Worm (Caenorhabditis elegans): ENCODE results near the gene fbxa-32.

The fbxa-32 gene

ce11 chrIII:1228593-1228992 is 40.5 kb downstream of the fbxa-32 start:
- TF ChIP-seq unc-55 (GFP tag; optimal IDR thresholded peaks at IDR 0.05) (no peak), sma-9 (GFP tag; optimal IDR thresholded peaks at IDR 0.05) (no peak), sma-9 (tag; optimal IDR thresholded peaks at IDR 0.05) (no peak), skn-1 (tag; optimal IDR thresholded peaks at IDR 0.05) (no peak), mab-5 (tag; optimal IDR thresholded peaks at IDR 0.05) (no peak), nhr-11 (tag; optimal IDR thresholded peaks at IDR 0.05) (no peak), dmd-4 (tag; optimal IDR thresholded peaks at IDR 0.05) (no peak), nhr-77 (tag; optimal IDR thresholded peaks at IDR 0.05) (no peak), nhr-6 (tag; optimal IDR thresholded peaks at IDR 0.05) (no peak), lin-39 (tag; optimal IDR thresholded peaks at IDR 0.05) (no peak), unc-39 (tag; optimal IDR thresholded peaks at IDR 0.05) (no peak), ztf-4 (tag; optimal IDR thresholded peaks at IDR 0.05) (no peak), fos-1 (tag; optimal IDR thresholded peaks at IDR 0.05) (no peak), ceh-82 (tag; optimal IDR thresholded peaks at IDR 0.05) (no peak), sem-4 (tag; optimal IDR thresholded peaks at IDR 0.05) (no peak), mbf-1 (tag; optimal IDR thresholded peaks at IDR 0.05) (no peak), F13H6.1 (tag; optimal IDR thresholded peaks at IDR 0.05) (no peak)

- TF ChIP-seq sma-9 (GFP tag; optimal IDR thresholded peaks at IDR 0.05), result peak; percentile 24
- TF ChIP-seq sma-9 (tag; optimal IDR thresholded peaks at IDR 0.05), result no peak
- no peak for TF ChIP-seq lin-11 (tag; optimal IDR thresholded peaks at IDR 0.05)
- no peak for TF ChIP-seq blmp-1 (tag; optimal IDR thresholded peaks at IDR 0.05; ENCODE audit: insufficient read depth)
- TF ChIP-seq nhr-129 (tag; optimal IDR thresholded peaks at IDR 0.05), result peak; percentile 14
- peak; percentile 34 for TF ChIP-seq fos-1 (tag; optimal IDR thresholded peaks at IDR 0.05)
- TF ChIP-seq F13H6.1 (tag; optimal IDR thresholded peaks at IDR 0.05), result peak; percentile 54
Measured at ce11 chrIII:1226256-1226655, 42.8 kb downstream of the fbxa-32 start.

ce11 chrIII:1225595-1225994 is 43.5 kb downstream of the fbxa-32 start:
- peak in 1 of 2 experiments; percentile 4 for TF ChIP-seq lsy-2 (tag; optimal IDR thresholded peaks at IDR 0.05)
- TF ChIP-seq mdl-1 (tag; optimal IDR thresholded peaks at IDR 0.05), result no peak

- TF ChIP-seq fos-1 (tag; optimal IDR thresholded peaks at IDR 0.05), result no peak
- no peak for TF ChIP-seq blmp-1 (tag; optimal IDR thresholded peaks at IDR 0.05; ENCODE audit: insufficient read depth)
- TF ChIP-seq nhr-25 (tag; optimal IDR thresholded peaks at IDR 0.05), result no peak
- no peak for TF ChIP-seq ama-1 (optimal IDR thresholded peaks at IDR 0.05)
- no peak for TF ChIP-seq gmeb-1 (tag; optimal IDR thresholded peaks at IDR 0.05)
- no peak for TF ChIP-seq elt-1 (tag; optimal IDR thresholded peaks at IDR 0.05)
- no peak for TF ChIP-seq unc-39 (tag; optimal IDR thresholded peaks at IDR 0.05)
- TF ChIP-seq ztf-4 (tag; optimal IDR thresholded peaks at IDR 0.05), result no peak
- no peak for TF ChIP-seq sma-9 (GFP tag; optimal IDR thresholded peaks at IDR 0.05)
- TF ChIP-seq sma-9 (tag; optimal IDR thresholded peaks at IDR 0.05), result no peak
- no peak for TF ChIP-seq mab-5 (tag; optimal IDR thresholded peaks at IDR 0.05)
- TF ChIP-seq lin-39 (tag; optimal IDR thresholded peaks at IDR 0.05), result no peak
- no peak for TF ChIP-seq alr-1 (tag; optimal IDR thresholded peaks at IDR 0.05)
- no peak for TF ChIP-seq crh-2 (tag; optimal IDR thresholded peaks at IDR 0.05)
- no peak for TF ChIP-seq lin-11 (tag; optimal IDR thresholded peaks at IDR 0.05)
- TF ChIP-seq nhr-21 (tag; optimal IDR thresholded peaks at IDR 0.05), result no peak
Measured at ce11 chrIII:1225116-1225515, 43.9 kb downstream of the fbxa-32 start.

- no peak for TF ChIP-seq R02D3.7 (tag; optimal IDR thresholded peaks at IDR 0.05)
- TF ChIP-seq nhr-237 (tag; optimal IDR thresholded peaks at IDR 0.05), result no peak
- no peak for TF ChIP-seq Y55F3AM.14 (GFP tag; optimal IDR thresholded peaks at IDR 0.05)
- no peak for TF ChIP-seq nhr-6 (tag; optimal IDR thresholded peaks at IDR 0.05)
- TF ChIP-seq sma-9 (GFP tag; optimal IDR thresholded peaks at IDR 0.05), result peak; percentile 62
- no peak for TF ChIP-seq sma-9 (tag; optimal IDR thresholded peaks at IDR 0.05)
- peak; percentile 85 for TF ChIP-seq crh-2 (tag; optimal IDR thresholded peaks at IDR 0.05)
- TF ChIP-seq fos-1 (tag; optimal IDR thresholded peaks at IDR 0.05), result peak; percentile 68
- peak; percentile 36 for TF ChIP-seq lin-13 (GFP tag; optimal IDR thresholded peaks at IDR 0.05)
- no peak for TF ChIP-seq ceh-82 (tag; optimal IDR thresholded peaks at IDR 0.05)
- TF ChIP-seq C34F6.9 (tag; optimal IDR thresholded peaks at IDR 0.05), result no peak
- TF ChIP-seq unc-55 (GFP tag; optimal IDR thresholded peaks at IDR 0.05), result no peak
- TF ChIP-seq sem-4 (tag; optimal IDR thresholded peaks at IDR 0.05), result no peak
- TF ChIP-seq nhr-21 (tag; optimal IDR thresholded peaks at IDR 0.05), result no peak
- no peak for TF ChIP-seq nhr-12 (tag; optimal IDR thresholded peaks at IDR 0.05)
- no peak for TF ChIP-seq lin-11 (tag; optimal IDR thresholded peaks at IDR 0.05)
- TF ChIP-seq egl-27 (tag; optimal IDR thresholded peaks at IDR 0.05), result no peak
- no peak for TF ChIP-seq alr-1 (tag; optimal IDR thresholded peaks at IDR 0.05)
- TF ChIP-seq nhr-129 (tag; optimal IDR thresholded peaks at IDR 0.05), result peak; percentile 25
- no peak for TF ChIP-seq ztf-1 (GFP tag; conservative IDR thresholded peaks at IDR 0.05)
- no peak for TF ChIP-seq nhr-11 (tag; optimal IDR thresholded peaks at IDR 0.05)
- TF ChIP-seq ztf-4 (tag; optimal IDR thresholded peaks at IDR 0.05), result no peak
- no peak for TF ChIP-seq sma-3 (GFP tag; optimal IDR thresholded peaks at IDR 0.05)
- no peak for TF ChIP-seq ceh-16 (tag; optimal IDR thresholded peaks at IDR 0.05)
- TF ChIP-seq lsy-2 (tag; optimal IDR thresholded peaks at IDR 0.05), result no peak
- TF ChIP-seq mbf-1 (tag; optimal IDR thresholded peaks at IDR 0.05), result no peak
- peak; percentile 61 for TF ChIP-seq F13H6.1 (tag; optimal IDR thresholded peaks at IDR 0.05)
- TF ChIP-seq nhr-23 (tag; optimal IDR thresholded peaks at IDR 0.05), result no peak
- TF ChIP-seq aly-2 (tag; optimal IDR thresholded peaks at IDR 0.05), result no peak
Measured at ce11 chrIII:1223319-1224093, 45.5 kb downstream of the fbxa-32 start.

All from whole organism, L2 larva.